Worm (Caenorhabditis elegans): Measurements from ENCODE around the gene srw-24.
"Not testable (repeated sequence)": the region's sequence is repeated elsewhere in the genome, so short reads cannot be mapped to it uniquely, and the experiment has no call there.

ce11 chrV:15256669-15257068 is 32.9 kb downstream of the srw-24 start, which contains the start of gene srsx-39:
- not testable (repeated sequence) for TF ChIP-seq ztf-1 (GFP tag; conservative IDR thresholded peaks at IDR 0.05); skn-1 (tag; optimal IDR thresholded peaks at IDR 0.05); ceh-16 (tag; optimal IDR thresholded peaks at IDR 0.05); nhr-12 (tag; optimal IDR thresholded peaks at IDR 0.05); snpc-4 (tag; optimal IDR thresholded peaks at IDR 0.05); peb-1 (tag; optimal IDR thresholded peaks at IDR 0.05); nhr-237 (tag; optimal IDR thresholded peaks at IDR 0.05)

Data from whole organism, L2 larva.